Fruit fly (Drosophila melanogaster) whole organism, prepupa: ENCODE results near the gene CG4374.

ENCODE experiments used
- Blimp-1 ChIP-seq: fragments of 200-800 bp; sonication (Bioruptor generic); optimal IDR thresholded peaks from 3 replicates; lab custom pipeline; 2017; ENCODE audit warnings: missing biosample characterization, missing genetic modification characterization, mild to moderate bottlenecking, moderate library complexity, missing genetic modification reagents
- CG10631 ChIP-seq: fragments of 200-800 bp; sonication (Bioruptor generic); optimal IDR thresholded peaks from 2 replicates; lab custom pipeline; 2016; ENCODE audit warnings: missing biosample characterization, missing genetic modification characterization
- CG10669 ChIP-seq: fragments of 200-800 bp; sonication (Bioruptor generic); optimal IDR thresholded peaks from 3 replicates; lab custom pipeline; 2018; ENCODE audit warnings: missing biosample characterization, mild to moderate bottlenecking, missing genetic modification characterization, moderate library complexity
- CG11294 ChIP-seq: fragments of 200-800 bp; sonication (Bioruptor generic); IDR thresholded peaks from 2 replicates; pipeline ENCODE4 v1.3.6; 2022; ENCODE audit warnings: missing biosample characterization, missing genetic modification characterization
- CG11762 ChIP-seq: fragments of 200-800 bp; sonication (Bioruptor generic); optimal IDR thresholded peaks from 3 replicates; lab custom pipeline; 2016; ENCODE audit warnings: missing biosample characterization, missing genetic modification characterization; ENCODE audit not compliant: insufficient read depth
- CG11902 ChIP-seq: fragments of 200-800 bp; sonication (Bioruptor generic); optimal IDR thresholded peaks from 3 replicates; lab custom pipeline; 2016; ENCODE audit warnings: missing biosample characterization, missing genetic modification characterization
- CG15336 ChIP-seq: fragments of 200-800 bp; sonication (Bioruptor generic); IDR thresholded peaks from 2 replicates; pipeline ENCODE4 v1.3.6; 2022; ENCODE audit warnings: missing biosample characterization, missing genetic modification characterization
- CG1621 ChIP-seq: fragments of 200-800 bp; sonication (Bioruptor generic); optimal IDR thresholded peaks from 3 replicates; lab custom pipeline; 2018; ENCODE audit warnings: missing biosample characterization, mild to moderate bottlenecking, missing genetic modification characterization
- CG16779 ChIP-seq: fragments of 200-800 bp; sonication (Bioruptor generic); optimal IDR thresholded peaks from 3 replicates; lab custom pipeline; 2017; ENCODE audit warnings: missing biosample characterization, mild to moderate bottlenecking, missing genetic modification characterization
- CG3032 ChIP-seq: fragments of 200-800 bp; optimal IDR thresholded peaks from 2 replicates; lab custom pipeline; 2019; ENCODE audit warnings: missing biosample characterization, mild to moderate bottlenecking, missing genetic modification characterization, moderate library complexity
- CG31627 ChIP-seq: fragments of 200-800 bp; sonication (Bioruptor generic); optimal IDR thresholded peaks from 3 replicates; lab custom pipeline; 2016; ENCODE audit warnings: missing biosample characterization, missing genetic modification characterization
- CG32006 ChIP-seq: fragments of 200-800 bp; sonication (Bioruptor generic); optimal IDR thresholded peaks from 3 replicates; lab custom pipeline; 2017; ENCODE audit warnings: missing biosample characterization, mild to moderate bottlenecking, missing genetic modification characterization
- CG34406 ChIP-seq: fragments of 200-800 bp; sonication (Bioruptor generic); optimal IDR thresholded peaks from 3 replicates; lab custom pipeline; 2016; ENCODE audit warnings: missing biosample characterization, missing genetic modification characterization
- CG3919 ChIP-seq: fragments of 200-800 bp; sonication (Bioruptor generic); optimal IDR thresholded peaks from 3 replicates; lab custom pipeline; 2016; ENCODE audit warnings: missing biosample characterization, missing genetic modification characterization
- CG4318 ChIP-seq: fragments of 200-800 bp; sonication (Bioruptor generic); optimal IDR thresholded peaks from 3 replicates; lab custom pipeline; 2017; ENCODE audit warnings: missing biosample characterization, mild to moderate bottlenecking, missing genetic modification characterization
- CG6163 ChIP-seq: fragments of 200-800 bp; sonication (Bioruptor generic); IDR thresholded peaks from 3 replicates; pipeline ENCODE4 v1.3.6; 2022; ENCODE audit warnings: missing biosample characterization, missing genetic modification characterization
- CG6792 ChIP-seq: fragments of 200-800 bp; sonication (Bioruptor generic); optimal IDR thresholded peaks from 3 replicates; lab custom pipeline; 2016; ENCODE audit warnings: missing biosample characterization, missing genetic modification characterization
- CG6808 ChIP-seq: fragments of 200-800 bp; sonication (Bioruptor generic); optimal IDR thresholded peaks from 3 replicates; lab custom pipeline; 2017; ENCODE audit warnings: missing biosample characterization, missing genetic modification characterization, mild to moderate bottlenecking, moderate library complexity, missing genetic modification reagents
- CG6854 ChIP-seq: fragments of 200-800 bp; sonication (Bioruptor generic); optimal IDR thresholded peaks from 2 replicates; lab custom pipeline; 2017; ENCODE audit warnings: missing biosample characterization, mild to moderate bottlenecking, missing genetic modification characterization
- CG7368 ChIP-seq: fragments of 200-800 bp; sonication (Bioruptor generic); optimal IDR thresholded peaks from 3 replicates; lab custom pipeline; 2016; ENCODE audit warnings: missing biosample characterization, missing genetic modification characterization
- CG8119 ChIP-seq: fragments of 200-800 bp; sonication (Bioruptor generic); IDR thresholded peaks from 3 replicates; pipeline ENCODE4 v1.3.6; 2022; ENCODE audit warnings: missing biosample characterization, missing genetic modification characterization
- CG8319 ChIP-seq: fragments of 200-800 bp; sonication (Bioruptor generic); optimal IDR thresholded peaks from 3 replicates; lab custom pipeline; 2016; ENCODE audit warnings: missing biosample characterization, missing genetic modification characterization
- CG8632 ChIP-seq: fragments of 200-800 bp; sonication (Bioruptor generic); optimal IDR thresholded peaks from 3 replicates; lab custom pipeline; 2016; ENCODE audit warnings: missing biosample characterization, missing genetic modification characterization
- CG9139 ChIP-seq: fragments of 200-800 bp; sonication (Bioruptor generic); optimal IDR thresholded peaks from 3 replicates; lab custom pipeline; 2017; ENCODE audit warnings: missing biosample characterization, mild to moderate bottlenecking, missing genetic modification characterization
- Eip75B ChIP-seq: fragments of 200-800 bp; sonication (Bioruptor generic); optimal IDR thresholded peaks from 3 replicates; lab custom pipeline; 2016; ENCODE audit warnings: missing biosample characterization, missing genetic modification characterization
- Eip93F ChIP-seq: fragments of 200-800 bp; sonication (Bioruptor generic); optimal IDR thresholded peaks from 2 replicates; lab custom pipeline; 2016; ENCODE audit warnings: missing biosample characterization, mild to moderate bottlenecking, missing genetic modification characterization
- Ets21C ChIP-seq: fragments of 200-800 bp; sonication (Bioruptor generic); optimal IDR thresholded peaks from 3 replicates; lab custom pipeline; 2016; ENCODE audit warnings: missing biosample characterization, missing genetic modification characterization
- Gug ChIP-seq: fragments of 200-800 bp; sonication (Bioruptor generic); IDR thresholded peaks from 2 replicates; pipeline ENCODE4 v1.3.6; 2022; ENCODE audit warnings: missing biosample characterization, missing genetic modification characterization
- Hr38 ChIP-seq: sonication (Bioruptor generic); optimal IDR thresholded peaks from 2 replicates; lab custom pipeline; 2016; ENCODE audit warnings: missing biosample characterization, missing genetic modification characterization
- Hr39 ChIP-seq: fragments of 200-800 bp; sonication (Bioruptor generic); optimal IDR thresholded peaks from 2 replicates; lab custom pipeline; 2016; ENCODE audit warnings: missing biosample characterization, missing genetic modification characterization
- Hr4 ChIP-seq: fragments of 200-800 bp; sonication (Bioruptor generic); optimal IDR thresholded peaks from 3 replicates; lab custom pipeline; 2016; ENCODE audit warnings: missing biosample characterization, missing genetic modification characterization
- Met ChIP-seq: fragments of 200-800 bp; sonication (Bioruptor generic); optimal IDR thresholded peaks from 3 replicates; lab custom pipeline; 2016; ENCODE audit warnings: missing biosample characterization, missing genetic modification characterization
- OdsH ChIP-seq: fragments of 200-800 bp; sonication (Bioruptor generic); optimal IDR thresholded peaks from 3 replicates; lab custom pipeline; 2016; ENCODE audit warnings: missing biosample characterization, missing genetic modification characterization
- Smox ChIP-seq: fragments of 200-800 bp; sonication (Bioruptor generic); optimal IDR thresholded peaks from 3 replicates; lab custom pipeline; 2016; ENCODE audit warnings: missing biosample characterization, missing genetic modification characterization
- Sox14 ChIP-seq: fragments of 200-800 bp; sonication (Bioruptor generic); optimal IDR thresholded peaks from 3 replicates; lab custom pipeline; 2016; ENCODE audit warnings: missing biosample characterization, missing genetic modification characterization
- Sox15 ChIP-seq: fragments of 200-800 bp; sonication (Bioruptor generic); optimal IDR thresholded peaks from 3 replicates; lab custom pipeline; 2016; ENCODE audit warnings: missing biosample characterization, missing genetic modification characterization
- acj6 ChIP-seq: fragments of 200-800 bp; sonication (Bioruptor generic); optimal IDR thresholded peaks from 3 replicates; lab custom pipeline; 2016; ENCODE audit warnings: missing biosample characterization, missing genetic modification characterization
- cyc ChIP-seq: fragments of 200-800 bp; sonication (Bioruptor generic); optimal IDR thresholded peaks from 3 replicates; lab custom pipeline; 2016; ENCODE audit warnings: missing biosample characterization, missing genetic modification characterization
- dsx ChIP-seq: fragments of 200-800 bp; optimal IDR thresholded peaks from 3 replicates; lab custom pipeline; 2019; ENCODE audit warnings: missing biosample characterization, mild to moderate bottlenecking, missing genetic modification characterization, moderate library complexity; ENCODE audit not compliant: poor library complexity, severe bottlenecking
- eg ChIP-seq: fragments of 200-800 bp; sonication (Bioruptor generic); IDR thresholded peaks from 3 replicates; pipeline ENCODE4 v1.3.6; 2022; ENCODE audit warnings: missing biosample characterization, missing genetic modification characterization
- esn ChIP-seq: fragments of 200-800 bp; sonication (Bioruptor generic); optimal IDR thresholded peaks from 2 replicates; lab custom pipeline; 2016; ENCODE audit warnings: missing biosample characterization, mild to moderate bottlenecking, missing genetic modification characterization, moderate library complexity
- fd59A ChIP-seq: fragments of 200-800 bp; sonication (Bioruptor generic); optimal IDR thresholded peaks from 2 replicates; lab custom pipeline; 2017; ENCODE audit warnings: missing biosample characterization, mild to moderate bottlenecking, missing genetic modification characterization, missing genetic modification reagents
- fd85E ChIP-seq: fragments of 200-800 bp; sonication (Bioruptor generic); optimal IDR thresholded peaks from 3 replicates; lab custom pipeline; 2016; ENCODE audit warnings: missing biosample characterization, missing genetic modification characterization
- fkh ChIP-seq: fragments of 200-800 bp; sonication (Bioruptor generic); optimal IDR thresholded peaks from 3 replicates; lab custom pipeline; 2017; ENCODE audit warnings: missing biosample characterization, mild to moderate bottlenecking, missing genetic modification characterization, moderate library complexity
- lz ChIP-seq: fragments of 200-800 bp; sonication (Bioruptor generic); optimal IDR thresholded peaks from 3 replicates; lab custom pipeline; 2016; ENCODE audit warnings: missing biosample characterization, missing genetic modification characterization
- net ChIP-seq: fragments of 200-800 bp; sonication (Bioruptor generic); optimal IDR thresholded peaks from 3 replicates; lab custom pipeline; 2016; ENCODE audit warnings: missing biosample characterization, missing genetic modification characterization
- salr ChIP-seq, 2 experiments: fragments of 200-800 bp; sonication (Bioruptor generic); optimal IDR thresholded peaks; 3 replicates each; lab custom pipeline; 2016 to 2018; ENCODE audit warnings: missing biosample characterization in 2 of 2, missing genetic modification characterization in 2 of 2, mild to moderate bottlenecking in 1 of 2
- spab ChIP-seq: fragments of 200-800 bp; sonication (Bioruptor generic); optimal IDR thresholded peaks from 2 replicates; lab custom pipeline; 2017; ENCODE audit warnings: missing biosample characterization, mild to moderate bottlenecking, missing genetic modification characterization, missing genetic modification reagents
- ss ChIP-seq, 2 experiments: fragments of 200-800 bp; sonication (Bioruptor generic); optimal IDR thresholded peaks; 2 replicates in 1 of 2; 3 replicates in 1 of 2; lab custom pipeline; 2017 to 2018; ENCODE audit warnings: mild to moderate bottlenecking in 2 of 2, missing biosample characterization in 2 of 2, missing genetic modification characterization in 2 of 2, moderate library complexity in 1 of 2
- svp ChIP-seq: fragments of 200-800 bp; sonication (Bioruptor generic); peaks from one replicate; lab custom pipeline; 2016; ENCODE audit warnings: missing biosample characterization, missing genetic modification characterization
- topi ChIP-seq: fragments of 200-800 bp; sonication (Bioruptor generic); optimal IDR thresholded peaks from 3 replicates; lab custom pipeline; 2016; ENCODE audit warnings: missing biosample characterization, missing genetic modification characterization
- vri ChIP-seq: fragments of 200-800 bp; sonication (Bioruptor generic); optimal IDR thresholded peaks from 3 replicates; lab custom pipeline; 2016; ENCODE audit warnings: missing biosample characterization, mild to moderate bottlenecking, missing genetic modification characterization

Gene CG4374

DNA sequence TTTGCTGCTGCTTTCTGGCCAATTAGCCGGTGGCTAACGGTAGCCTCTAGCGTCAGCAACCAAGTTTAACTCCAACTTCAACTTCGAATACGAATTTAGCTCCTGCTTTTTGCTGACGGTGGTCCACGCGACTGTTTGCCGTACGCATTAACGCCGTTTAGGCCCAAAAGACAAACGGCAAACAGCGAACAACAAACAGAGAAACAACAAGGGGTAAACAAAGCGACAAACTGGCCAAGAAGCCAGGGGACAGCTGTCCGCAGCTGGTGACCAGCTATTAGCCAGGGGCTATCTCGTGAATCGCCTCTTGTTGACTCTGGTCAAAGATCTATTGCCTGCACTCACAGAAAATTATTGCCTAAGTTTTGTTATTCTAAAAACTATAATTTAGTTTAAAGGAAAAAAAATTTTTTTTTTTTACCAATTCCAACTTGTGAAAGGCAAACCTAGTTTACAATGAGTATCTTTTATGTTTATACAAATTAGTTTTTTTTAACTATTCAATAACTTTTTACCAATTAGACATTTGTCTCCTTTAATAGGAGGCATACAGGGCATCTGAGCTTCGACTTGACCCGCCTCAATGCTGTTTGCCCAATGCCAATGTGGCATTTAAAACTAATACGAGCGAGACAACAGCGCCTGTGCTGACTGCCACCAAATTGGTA, 26.7 kb downstream of the CG4374 start:
- TF ChIP-seq CG15336 (GFP tag; lab: Robert Waterston, UW) (peak; percentile 33; the same call in 1 of the 2 replicates), CG1621 (tag; lab: Kevin White, UChicago) (no peak), CG31627 (GFP tag; lab: Kevin White, UChicago) (no peak), CG34406 (no peak), cyc (GFP tag; lab: Kevin White, UChicago) (no peak), CG7368 (GFP tag; lab: Kevin White, UChicago) (no peak), spab (GFP tag; lab: Kevin White, UChicago) (no peak), fd59A (GFP tag; lab: Kevin White, UChicago) (no peak), Sox15 (GFP tag; lab: Kevin White, UChicago) (no peak), CG6163 (GFP tag; lab: Robert Waterston, UW) (no peak), Eip93F (no peak), Hr39 (no peak), ss (GFP tag; optimal IDR thresholded peaks at IDR 0.05; lab: Kevin White, UChicago) (no peak), vri (GFP tag; lab: Kevin White, UChicago) (no peak), lz (GFP tag; lab: Kevin White, UChicago) (no peak), eg (GFP tag; lab: Robert Waterston, UW) (peak; percentile 39; the same call in 1 of the 3 replicates), CG10631 (GFP tag; lab: Kevin White, UChicago) (no peak), dsx (no peak), salr (GFP tag; optimal IDR thresholded peaks at IDR 0.05; lab: Kevin White, UChicago) (peak in 1 of 2 experiments; percentile 21), Smox (GFP tag; lab: Kevin White, UChicago) (no peak), CG10669 (GFP tag; lab: Kevin White, UChicago) (no peak), CG11762 (no peak), net (GFP tag; lab: Kevin White, UChicago) (no peak), CG16779 (tag; lab: Kevin White, UChicago) (no peak), Hr38 (GFP tag; lab: Kevin White, UChicago) (no peak), Blimp-1 (GFP tag; lab: Kevin White, UChicago) (no peak), CG6808 (GFP tag; lab: Kevin White, UChicago) (no peak), Gug (no peak), fkh (GFP tag; lab: Kevin White, UChicago) (peak; percentile 67), acj6 (GFP tag; lab: Kevin White, UChicago) (no peak), CG11902 (GFP tag; lab: Kevin White, UChicago) (no peak), CG8632 (GFP tag; lab: Kevin White, UChicago) (no peak), topi (GFP tag; lab: Kevin White, UChicago) (no peak), Eip75B (GFP tag; lab: Kevin White, UChicago) (no peak), fd85E (GFP tag; lab: Kevin White, UChicago) (no peak), CG8119 (0 out of 3 replicates have a peak, but pooled peaks have one; percentile 31), CG11294 (GFP tag; lab: Robert Waterston, UW) (no peak), svp (GFP tag; lab: Kevin White, UChicago) (no peak), CG8319 (no peak), Met (GFP tag; lab: Kevin White, UChicago) (no peak), Hr4 (GFP tag; lab: Kevin White, UChicago) (peak; percentile 48), Ets21C (GFP tag; lab: Kevin White, UChicago) (no peak), CG6792 (no peak), OdsH (GFP tag; lab: Kevin White, UChicago) (no peak), Sox14 (GFP tag; lab: Kevin White, UChicago) (no peak), CG6854 (GFP tag; lab: Kevin White, UChicago) (no peak), CG3032 (tag; lab: Kevin White, UChicago) (no peak), CG4318 (GFP tag; lab: Kevin White, UChicago) (peak; percentile 40), CG32006 (GFP tag; lab: Kevin White, UChicago) (peak; percentile 60), esn (no peak), CG3919 (GFP tag; lab: Kevin White, UChicago) (no peak), CG9139 (no peak)
